Worm (Caenorhabditis elegans) whole organism, L4 larva: ENCODE measurements around the gene F18F11.4.

Experiments used
- F26F4.8 ChIP-seq: fragments of 200-800 bp; sonication (Bioruptor generic); conservative IDR thresholded peaks from 2 replicates; pipeline ENCODE4 v1.3.6; 2022; ENCODE audit warnings: missing genetic modification characterization, missing compliant biosample characterization
- F37D6.2 ChIP-seq: sonication (generic microtip); optimal IDR thresholded peaks from 2 replicates; lab custom pipeline; 2016; ENCODE audit warnings: mild to moderate bottlenecking, missing genetic modification characterization, missing compliant biosample characterization
- R02D3.7 ChIP-seq: fragments of 150-350 bp; sonication (generic microtip); optimal IDR thresholded peaks from 3 replicates; lab custom pipeline; 2014; ENCODE audit warnings: missing biosample characterization, missing genetic modification characterization
- Y105C5A.15 ChIP-seq: fragments of 200-800 bp; sonication (Bioruptor generic); IDR thresholded peaks from 2 replicates; pipeline ENCODE4 v1.3.6; 2022; ENCODE audit warnings: missing genetic modification characterization, missing compliant biosample characterization
- Y48G9A.11 ChIP-seq: fragments of 200-800 bp; sonication (Bioruptor generic); IDR thresholded peaks from 2 replicates; pipeline ENCODE4 v1.3.6; 2022; ENCODE audit warnings: missing genetic modification reagents, missing genetic modification characterization, missing compliant biosample characterization
- ZK546.5 ChIP-seq, 2 experiments: sonication (generic microtip); optimal IDR thresholded peaks; 2 replicates each; lab custom pipeline; 2017; ENCODE audit warnings: missing biosample characterization in 2 of 2, missing genetic modification characterization in 2 of 2
- aha-1 ChIP-seq: fragments of 150-350 bp; peaks from one replicate; lab custom pipeline; 2014; ENCODE audit warnings: missing biosample characterization, missing genetic modification characterization
- aly-2 ChIP-seq: sonication (generic microtip); optimal IDR thresholded peaks from 2 replicates; lab custom pipeline; 2018; ENCODE audit warnings: missing biosample characterization, missing genetic modification characterization
- arid-1 ChIP-seq: fragments of 200-800 bp; sonication (Bioruptor generic); conservative IDR thresholded peaks from 2 replicates; pipeline ENCODE4 v1.3.6; 2022; ENCODE audit warnings: missing genetic modification reagents, missing genetic modification characterization, missing compliant biosample characterization
- ceh-28 ChIP-seq: fragments of 150-350 bp; optimal IDR thresholded peaks from 2 replicates; lab custom pipeline; 2014; ENCODE audit warnings: missing biosample characterization, missing genetic modification reagents, missing genetic modification characterization
- ceh-82 ChIP-seq: sonication (generic microtip); optimal IDR thresholded peaks from 2 replicates; lab custom pipeline; 2017; ENCODE audit warnings: missing biosample characterization, missing genetic modification characterization
- ces-1 ChIP-seq: fragments of 150-350 bp; sonication (generic microtip); optimal IDR thresholded peaks from 4 replicates; lab custom pipeline; 2014; ENCODE audit warnings: missing biosample characterization, missing genetic modification reagents, missing genetic modification characterization
- daf-12 ChIP-seq: fragments of 150-350 bp; optimal IDR thresholded peaks from 2 replicates; lab custom pipeline; 2014; ENCODE audit warnings: missing biosample characterization, missing genetic modification reagents, missing genetic modification characterization
- dmd-6 ChIP-seq: fragments of 200-800 bp; sonication (Bioruptor generic); IDR thresholded peaks from 2 replicates; pipeline ENCODE4 v1.3.6; 2022; ENCODE audit warnings: missing genetic modification reagents, missing genetic modification characterization, missing compliant biosample characterization
- dpl-1 ChIP-seq: fragments of 150-350 bp; optimal IDR thresholded peaks from 2 replicates; lab custom pipeline; 2014; ENCODE audit warnings: missing biosample characterization, missing genetic modification reagents, missing genetic modification characterization
- duxl-1 ChIP-seq: sonication (generic microtip); optimal IDR thresholded peaks from 2 replicates; lab custom pipeline; 2016; ENCODE audit warnings: mild to moderate bottlenecking, missing genetic modification characterization, moderate library complexity, missing compliant biosample characterization; ENCODE audit not compliant: poor library complexity
- dve-1 ChIP-seq: sonication (generic microtip); optimal IDR thresholded peaks from 2 replicates; lab custom pipeline; 2017; ENCODE audit warnings: antibody characterized with exemption, mild to moderate bottlenecking, missing genetic modification characterization, missing compliant biosample characterization; ENCODE audit not compliant: insufficient read depth
- fos-1 ChIP-seq: fragments of 150-350 bp; optimal IDR thresholded peaks from 2 replicates; lab custom pipeline; 2014; ENCODE audit warnings: missing biosample characterization, missing genetic modification characterization
- gei-8 ChIP-seq: fragments of 200-800 bp; sonication (Bioruptor generic); optimal IDR thresholded peaks from 2 replicates; lab custom pipeline; 2018; ENCODE audit warnings: mild to moderate bottlenecking, missing genetic modification characterization, missing compliant biosample characterization
- hif-1 ChIP-seq, 2 experiments: sonication (generic microtip); optimal IDR thresholded peaks; 2 replicates each; lab custom pipeline; 2016 to 2017; ENCODE audit warnings: missing compliant biosample characterization in 2 of 2, missing genetic modification characterization in 2 of 2, missing genetic modification reagents in 2 of 2, missing genotype in 2 of 2, mild to moderate bottlenecking in 1 of 2
- hlh-11 ChIP-seq: fragments of 200-800 bp; sonication (Bioruptor generic); optimal IDR thresholded peaks from 2 replicates; lab custom pipeline; 2018; ENCODE audit warnings: mild to moderate bottlenecking, missing genetic modification characterization, missing compliant biosample characterization
- hlh-30 ChIP-seq: sonication (generic microtip); optimal IDR thresholded peaks from 2 replicates; lab custom pipeline; 2017; ENCODE audit warnings: antibody characterized with exemption, mild to moderate bottlenecking, missing genetic modification characterization, missing compliant biosample characterization; ENCODE audit not compliant: insufficient read depth
- hmg-1.1 ChIP-seq: fragments of 200-800 bp; sonication (Bioruptor generic); IDR thresholded peaks from 2 replicates; pipeline ENCODE4 v1.3.6; 2022; ENCODE audit warnings: missing genetic modification reagents, missing genetic modification characterization, missing compliant biosample characterization
- jun-1 ChIP-seq: fragments of 150-350 bp; optimal IDR thresholded peaks from 2 replicates; lab custom pipeline; 2014; ENCODE audit warnings: missing biosample characterization, missing genetic modification reagents, missing genetic modification characterization
- lin-13 ChIP-seq: fragments of 150-350 bp; optimal IDR thresholded peaks from 2 replicates; lab custom pipeline; 2014; ENCODE audit warnings: missing biosample characterization, missing genetic modification reagents, missing genetic modification characterization
- lin-29 ChIP-seq: fragments of 200-800 bp; sonication (Bioruptor generic); IDR thresholded peaks from 2 replicates; pipeline ENCODE4 v1.3.6; 2022; ENCODE audit warnings: missing genetic modification reagents, missing genetic modification characterization, missing compliant biosample characterization
- lin-38 ChIP-seq: fragments of 200-800 bp; sonication (Bioruptor generic); IDR thresholded peaks from 2 replicates; pipeline ENCODE4 v1.3.6; 2022; ENCODE audit warnings: missing genetic modification reagents, missing genetic modification characterization, missing compliant biosample characterization
- lsy-2 ChIP-seq, 2 experiments: fragments of 150-350 bp in 1 of 2; sonication (generic microtip) in 1 of 2; optimal IDR thresholded peaks; 2 replicates each; lab custom pipeline; 2014 to 2017; ENCODE audit warnings: missing biosample characterization in 2 of 2, missing genetic modification characterization in 2 of 2
- madf-5 ChIP-seq, 2 experiments: fragments of 200-800 bp; sonication (Bioruptor generic); IDR thresholded peaks; 2 replicates each; pipeline ENCODE4 v1.3.6; 2022; ENCODE audit warnings: missing compliant biosample characterization in 2 of 2, missing genetic modification characterization in 2 of 2
- mdl-1 ChIP-seq, 2 experiments: fragments of 150-350 bp in 1 of 2; sonication (generic microtip) in 1 of 2; optimal IDR thresholded peaks; 2 replicates each; lab custom pipeline; 2014 to 2017; ENCODE audit warnings: missing biosample characterization in 2 of 2, missing genetic modification characterization in 2 of 2
- mdt-29 ChIP-seq: fragments of 200-800 bp; sonication (Bioruptor generic); IDR thresholded peaks from 2 replicates; pipeline ENCODE4 v1.3.6; 2022; ENCODE audit warnings: missing genetic modification reagents, missing genetic modification characterization, missing compliant biosample characterization
- mes-2 ChIP-seq: sonication (generic microtip); optimal IDR thresholded peaks from 2 replicates; lab custom pipeline; 2016; ENCODE audit warnings: missing genotype, mild to moderate bottlenecking, missing genetic modification characterization, missing compliant biosample characterization; ENCODE audit not compliant: poor library complexity, severe bottlenecking
- nhr-102 ChIP-seq: sonication (generic microtip); optimal IDR thresholded peaks from 2 replicates; lab custom pipeline; 2016; ENCODE audit warnings: mild to moderate bottlenecking, missing genetic modification characterization, moderate library complexity, missing compliant biosample characterization
- nhr-11 ChIP-seq: fragments of 150-350 bp; optimal IDR thresholded peaks from 2 replicates; lab custom pipeline; 2014; ENCODE audit warnings: missing biosample characterization, missing genetic modification characterization
- nhr-111 ChIP-seq: fragments of 200-800 bp; sonication (Bioruptor generic); optimal IDR thresholded peaks from 2 replicates; lab custom pipeline; 2018; ENCODE audit warnings: mild to moderate bottlenecking, missing genetic modification characterization, missing compliant biosample characterization
- nhr-25 ChIP-seq: sonication (generic microtip); optimal IDR thresholded peaks from 2 replicates; lab custom pipeline; 2017; ENCODE audit warnings: missing genetic modification characterization, mild to moderate bottlenecking, missing compliant biosample characterization, antibody characterized with exemption, moderate library complexity, borderline replicate concordance; ENCODE audit not compliant: insufficient read depth
- nhr-28 ChIP-seq: fragments of 150-350 bp; optimal IDR thresholded peaks from 2 replicates; lab custom pipeline; 2014; ENCODE audit warnings: missing biosample characterization, missing genetic modification characterization
- nhr-41 ChIP-seq: fragments of 200-800 bp; sonication (Bioruptor generic); IDR thresholded peaks from 2 replicates; pipeline ENCODE4 v1.3.6; 2022; ENCODE audit warnings: missing genetic modification reagents, missing genetic modification characterization, missing compliant biosample characterization
- nhr-42 ChIP-seq: fragments of 200-800 bp; sonication (Bioruptor generic); IDR thresholded peaks from 2 replicates; pipeline ENCODE4 v1.3.6; 2022; ENCODE audit warnings: missing genetic modification characterization, missing compliant biosample characterization
- nhr-76 ChIP-seq: fragments of 150-350 bp; optimal IDR thresholded peaks from 2 replicates; lab custom pipeline; 2014; ENCODE audit warnings: missing biosample characterization, missing genetic modification characterization
- pha-4 ChIP-seq, 2 experiments: fragments of 150-350 bp in 1 of 2; fragments of 200-800 bp in 1 of 2; sonication (Bioruptor generic) in 1 of 2; IDR thresholded peaks in 1 of 2; optimal IDR thresholded peaks in 1 of 2; 2 replicates each; pipeline versions ENCODE4 v1.3.6 to Lab custom; 2014 to 2022; ENCODE audit warnings: missing genetic modification characterization in 2 of 2, missing genetic modification reagents in 2 of 2, missing biosample characterization in 1 of 2, missing compliant biosample characterization in 1 of 2
- snpc-4 ChIP-seq: fragments of 150-350 bp; optimal IDR thresholded peaks from 2 replicates; lab custom pipeline; 2014; ENCODE audit warnings: missing biosample characterization, missing genetic modification characterization
- spr-1 ChIP-seq: sonication (generic microtip); optimal IDR thresholded peaks from 2 replicates; lab custom pipeline; 2016; ENCODE audit warnings: mild to moderate bottlenecking, missing genetic modification characterization, missing compliant biosample characterization
- unc-39 ChIP-seq: sonication (generic microtip); optimal IDR thresholded peaks from 2 replicates; lab custom pipeline; 2017; ENCODE audit warnings: missing biosample characterization, missing genetic modification characterization
- zfp-2 ChIP-seq: sonication (generic microtip); optimal IDR thresholded peaks from 2 replicates; lab custom pipeline; 2016; ENCODE audit warnings: mild to moderate bottlenecking, missing genetic modification characterization, missing compliant biosample characterization
- zfp-3 ChIP-seq: fragments of 200-800 bp; sonication (Bioruptor generic); conservative IDR thresholded peaks from 2 replicates; pipeline ENCODE4 v1.3.6; 2022; ENCODE audit warnings: missing genetic modification reagents, missing genetic modification characterization, missing compliant biosample characterization
- ztf-11 ChIP-seq: fragments of 150-350 bp; optimal IDR thresholded peaks from 2 replicates; lab custom pipeline; 2014; ENCODE audit warnings: missing biosample characterization, missing genetic modification characterization

F18F11.4 gene

DNA sequence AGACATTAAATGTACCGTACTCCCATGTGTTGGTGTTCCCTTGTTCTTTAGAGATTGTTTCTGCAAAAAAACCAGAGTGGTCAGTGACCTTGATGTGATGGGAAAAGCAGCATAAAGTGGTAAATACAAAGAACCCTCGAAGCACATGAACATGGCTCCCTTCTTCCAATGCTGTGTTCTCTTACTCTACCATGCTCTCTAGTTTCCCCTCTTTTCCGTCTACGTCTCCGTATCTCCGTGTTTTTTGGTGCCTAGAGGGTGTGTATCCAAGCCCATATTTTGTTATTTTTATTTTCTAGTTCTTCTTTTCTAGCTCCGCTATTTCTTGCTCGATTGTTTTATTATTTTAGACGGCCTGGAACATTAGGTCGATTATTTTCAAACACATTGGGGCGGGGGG is 24.1 kb upstream of the F18F11.4 start:
- TF ChIP-seq nhr-41 (GFP tag; lab: Robert Waterston, UW), result 0 out of 2 replicates have a peak, but pooled peaks have one; percentile 10
- peak; percentile 19 for TF ChIP-seq mes-2 (tag; lab: Kevin White, UChicago)
- TF ChIP-seq spr-1, result no peak
- TF ChIP-seq pha-4 (GFP tag; IDR thresholded peaks at IDR 0.05; lab: Robert Waterston, UW), result peak; percentile 41; the same call in 1 of the 2 replicates
- no peak for TF ChIP-seq pha-4 (tag; optimal IDR thresholded peaks at IDR 0.05; lab: Kevin White, UChicago)
- TF ChIP-seq lin-38 (GFP tag; lab: Robert Waterston, UW), result 0 out of 2 replicates have a peak, but pooled peaks have one; percentile 26
- peak; percentile 37 for TF ChIP-seq nhr-11
- peak; percentile 73 for TF ChIP-seq aha-1 (tag; lab: Kevin White, UChicago)
- 0 out of 2 replicates have a peak, but pooled peaks have one; percentile 15 for TF ChIP-seq hmg-1.1 (GFP tag; lab: Robert Waterston, UW)
- TF ChIP-seq zfp-3 (GFP tag; lab: Robert Waterston, UW), result no peak
- TF ChIP-seq lsy-2 (tag; optimal IDR thresholded peaks at IDR 0.05; lab: Kevin White, UChicago), result peak in 1 of 2 experiments; percentile 47
- no peak for TF ChIP-seq nhr-102
- TF ChIP-seq ces-1 (GFP tag; lab: Kevin White, UChicago), result no peak
- TF ChIP-seq ZK546.5 (tag; optimal IDR thresholded peaks at IDR 0.05; lab: Kevin White, UChicago), result no peak
- TF ChIP-seq jun-1 (tag; lab: Kevin White, UChicago), result no peak
- TF ChIP-seq Y48G9A.11 (GFP tag; lab: Robert Waterston, UW), result no peak
- peak; percentile 54 for TF ChIP-seq hlh-30 (tag; lab: Kevin White, UChicago)
- TF ChIP-seq fos-1 (tag; lab: Kevin White, UChicago), result no peak
- TF ChIP-seq hlh-11 (tag; lab: Kevin White, UChicago), result peak; percentile 36
- TF ChIP-seq ceh-28 (tag; lab: Kevin White, UChicago), result no peak
- TF ChIP-seq, all 104 proteins: peak for 10

- TF ChIP-seq lin-29 (GFP tag; lab: Robert Waterston, UW), result no peak
- TF ChIP-seq nhr-76 (tag; lab: Kevin White, UChicago), result no peak
- TF ChIP-seq ceh-82, result no peak
- TF ChIP-seq nhr-25 (tag; lab: Kevin White, UChicago), result no peak
- TF ChIP-seq F37D6.2, result no peak
- TF ChIP-seq arid-1, result no peak
- TF ChIP-seq dmd-6, result no peak
- no peak for TF ChIP-seq daf-12 (tag; lab: Kevin White, UChicago)
- TF ChIP-seq unc-39, result no peak
- no peak for TF ChIP-seq nhr-42 (GFP tag; lab: Robert Waterston, UW)
- TF ChIP-seq mdt-29, result no peak
- no peak for TF ChIP-seq Y105C5A.15 (GFP tag; lab: Robert Waterston, UW)
- TF ChIP-seq hlh-11 (tag; lab: Kevin White, UChicago), result no peak
- TF ChIP-seq nhr-111 (GFP tag; lab: Kevin White, UChicago), result no peak
- TF ChIP-seq madf-5 (GFP tag; IDR thresholded peaks at IDR 0.05; lab: Robert Waterston, UW), result no peak
- no peak for TF ChIP-seq gei-8 (GFP tag; lab: Kevin White, UChicago)
- no peak for TF ChIP-seq aly-2
- no peak for TF ChIP-seq lin-38 (GFP tag; lab: Robert Waterston, UW)
- no peak for TF ChIP-seq duxl-1 (tag; lab: Kevin White, UChicago)
Observed at ce11 chrIV:307205-307604, 23.4 kb upstream of the F18F11.4 start, which contains the start of gene swt-1. Gene swt-1 (plus strand): TSS chrIV:307505.

DNA sequence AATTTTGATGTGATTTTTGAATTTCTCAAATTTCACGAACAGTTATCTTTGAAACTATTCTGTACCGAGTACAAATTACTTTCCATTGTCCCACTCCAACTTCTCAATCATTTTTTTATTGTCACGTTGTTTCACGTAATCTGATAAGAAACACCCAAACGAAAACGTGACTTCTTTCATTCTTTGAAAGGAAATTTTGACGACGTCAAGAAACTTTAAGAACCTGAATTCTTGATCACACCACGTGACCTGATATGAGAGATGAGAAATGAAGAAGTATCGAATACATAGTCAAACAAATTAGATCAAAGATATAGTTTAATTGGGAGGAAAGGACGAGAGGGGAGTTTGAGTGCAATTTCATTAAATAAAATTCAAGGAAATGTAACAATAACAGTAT is 21.1 kb upstream of the F18F11.4 start:
- TF ChIP-seq ztf-11 (tag; lab: Kevin White, UChicago), result no peak
- TF ChIP-seq dmd-6, result peak; percentile 56
- no peak for TF ChIP-seq ceh-28 (tag; lab: Kevin White, UChicago)
- TF ChIP-seq lin-13 (GFP tag; lab: Kevin White, UChicago), result no peak
- no peak for TF ChIP-seq snpc-4 (tag; lab: Kevin White, UChicago)
- peak in 1 of 2 experiments; percentile 62 for TF ChIP-seq mdl-1 (tag; optimal IDR thresholded peaks at IDR 0.05; lab: Kevin White, UChicago)
- no peak for TF ChIP-seq F26F4.8 (GFP tag; lab: Robert Waterston, UW)
- peak; percentile 80 for TF ChIP-seq hlh-30 (tag; lab: Kevin White, UChicago)
- TF ChIP-seq dve-1 (tag; lab: Kevin White, UChicago), result peak; percentile 8
- TF ChIP-seq Y48G9A.11 (GFP tag; lab: Robert Waterston, UW), result no peak
- no peak for TF ChIP-seq dpl-1 (GFP tag; lab: Kevin White, UChicago)
- peak; percentile 18 for TF ChIP-seq nhr-28
- TF ChIP-seq R02D3.7 (tag; lab: Kevin White, UChicago), result no peak
- TF ChIP-seq duxl-1 (tag; lab: Kevin White, UChicago), result no peak
- no peak for TF ChIP-seq zfp-2 (tag; lab: Kevin White, UChicago)
- TF ChIP-seq hif-1 (tag; optimal IDR thresholded peaks at IDR 0.05; lab: Kevin White, UChicago), result no peak
